Fruit fly (Drosophila melanogaster) Kc167 (cell line): ENCODE measurements around the gene NimA.

Source experiments
- Myc ChIP-seq: fragments of >200 bp; optimal IDR thresholded peaks from 2 replicates; lab custom pipeline; 2017; ENCODE audit warnings: missing external identifiers
- Sin3A ChIP-seq: fragments of >200 bp; optimal IDR thresholded peaks from 2 replicates; lab custom pipeline; 2018; ENCODE audit warnings: missing external identifiers
- h ChIP-seq: fragments of >200 bp; optimal IDR thresholded peaks from 3 replicates; lab custom pipeline; 2018; ENCODE audit warnings: missing external identifiers
- insv ChIP-seq: fragments of >200 bp; optimal IDR thresholded peaks from 3 replicates; lab custom pipeline; 2018; ENCODE audit warnings: missing external identifiers
- psq ChIP-seq: fragments of >200 bp; optimal IDR thresholded peaks from 2 replicates; lab custom pipeline; 2017; ENCODE audit warnings: missing external identifiers
- ttk ChIP-seq: sonication (Bioruptor generic); optimal IDR thresholded peaks from 2 replicates; lab custom pipeline; 2017; ENCODE audit warnings: missing external identifiers

Gene NimA

dm6 chr2L:13960399-13960798 lies 3.1 kb downstream of the NimA start:
- TF ChIP-seq insv (lab: Kevin White, UChicago): no peak
- TF ChIP-seq h (lab: Kevin White, UChicago): no peak
- no peak for TF ChIP-seq Myc
- no peak for TF ChIP-seq Sin3A (lab: Kevin White, UChicago)
- TF ChIP-seq ttk (lab: Kevin White, UChicago): no peak
- no peak for TF ChIP-seq psq (lab: Kevin White, UChicago)

DNA sequence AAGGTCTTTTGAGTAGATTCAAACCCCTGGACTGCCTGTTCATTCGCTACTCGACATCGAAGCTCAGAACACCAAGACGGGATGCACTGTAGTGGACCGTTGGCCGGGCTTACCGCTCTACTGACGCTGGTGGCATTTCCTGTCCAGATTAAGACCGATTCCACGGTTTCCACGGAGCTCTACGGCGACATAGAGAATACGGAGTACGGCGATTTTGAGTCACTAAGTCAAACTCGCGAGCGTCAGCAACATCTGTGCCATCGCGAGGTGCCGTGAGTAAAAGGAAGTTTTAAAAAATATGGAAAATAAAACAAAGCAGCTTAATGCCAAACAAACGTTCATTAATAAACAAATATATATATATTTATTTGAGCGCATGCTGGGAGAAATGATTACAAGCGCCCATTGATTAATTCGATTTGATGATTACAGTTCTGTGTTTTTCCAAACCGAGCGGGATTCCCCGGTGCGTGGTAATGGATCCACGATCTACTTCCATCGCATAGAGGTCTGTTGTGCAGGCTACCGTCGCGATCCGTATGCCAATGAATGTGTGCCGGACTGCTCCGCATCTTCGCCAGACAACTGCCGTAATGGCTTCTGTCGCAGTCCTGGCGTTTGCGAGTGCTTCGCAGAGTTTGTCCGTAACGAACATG lies 6.3 kb downstream of the NimA start, which contains the start of gene NimB1:
Gene NimB1 (plus strand): TSS at position 41 of the 656 bp plus-strand sequence.
- TF ChIP-seq psq (lab: Kevin White, UChicago): no peak
- TF ChIP-seq Sin3A (lab: Kevin White, UChicago): no peak
- no peak for TF ChIP-seq h (lab: Kevin White, UChicago)
- no peak for TF ChIP-seq Myc
- no peak for TF ChIP-seq insv (lab: Kevin White, UChicago)
- TF ChIP-seq ttk (lab: Kevin White, UChicago): no peak

DNA sequence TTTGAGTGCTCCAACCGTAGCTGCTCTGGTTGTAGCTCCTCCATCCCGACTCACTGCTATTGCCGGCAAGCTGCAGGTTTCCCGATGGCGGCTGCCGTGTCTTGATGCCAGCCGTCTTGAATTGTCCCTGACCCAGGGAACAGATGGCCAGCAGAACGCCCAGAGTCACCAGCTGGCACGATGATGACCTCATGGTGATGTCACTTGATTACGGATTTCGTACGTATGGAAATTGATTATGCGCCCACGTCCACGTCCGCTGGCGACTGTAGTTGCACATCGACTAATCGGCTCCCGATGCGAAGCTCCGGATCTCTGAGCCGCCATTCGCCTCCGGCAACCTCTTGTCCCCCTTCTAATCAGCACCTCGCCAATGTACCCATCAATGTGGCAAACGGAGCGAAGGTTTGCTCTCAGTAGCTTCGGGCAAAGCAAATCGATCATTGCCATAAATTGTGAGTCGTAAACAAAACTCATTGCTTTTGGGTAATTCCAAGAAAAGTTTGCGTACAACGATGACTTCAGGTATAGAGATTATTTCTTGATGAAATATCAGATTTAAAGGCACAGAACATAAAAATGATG lies 9.5 kb downstream of the NimA start, which contains the start of gene NimB2:
Gene NimB2 (minus strand): TSS at position 287 of the 585 bp plus-strand sequence.
- TF ChIP-seq h (lab: Kevin White, UChicago): no peak
- TF ChIP-seq psq (lab: Kevin White, UChicago): no peak
- TF ChIP-seq Sin3A (lab: Kevin White, UChicago): no peak
- TF ChIP-seq insv (lab: Kevin White, UChicago): no peak
- TF ChIP-seq Myc: no peak

DNA sequence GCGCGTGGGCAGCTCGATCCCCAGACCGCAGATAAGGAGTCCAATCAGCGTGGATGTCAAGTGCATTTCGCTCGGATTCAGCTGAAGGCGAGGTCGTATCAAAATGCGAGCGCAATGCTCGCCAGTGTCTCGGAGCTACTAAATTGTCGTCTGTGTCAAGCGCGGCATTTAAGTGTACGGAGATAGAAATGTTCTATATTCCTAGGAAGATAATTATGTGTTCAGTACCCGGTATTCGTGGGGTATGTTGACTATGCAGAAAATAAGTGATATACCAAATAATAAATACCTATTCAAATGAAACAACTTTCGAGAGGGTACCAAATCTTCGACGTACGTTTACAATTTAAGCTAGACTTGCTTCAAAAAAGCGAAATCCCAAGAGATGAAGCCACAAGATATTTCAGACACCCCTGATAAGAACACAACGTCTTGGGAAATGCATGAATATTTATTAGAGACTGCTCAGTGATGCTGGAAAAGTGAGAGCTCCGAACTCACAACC lies 10.6 kb downstream of the NimA start, which contains the start of gene NimB3:
Gene NimB3 (minus strand): TSS at position 140 of the 505 bp plus-strand sequence.
- TF ChIP-seq ttk (lab: Kevin White, UChicago) (no peak), insv (lab: Kevin White, UChicago) (no peak), Myc (no peak)

DNA sequence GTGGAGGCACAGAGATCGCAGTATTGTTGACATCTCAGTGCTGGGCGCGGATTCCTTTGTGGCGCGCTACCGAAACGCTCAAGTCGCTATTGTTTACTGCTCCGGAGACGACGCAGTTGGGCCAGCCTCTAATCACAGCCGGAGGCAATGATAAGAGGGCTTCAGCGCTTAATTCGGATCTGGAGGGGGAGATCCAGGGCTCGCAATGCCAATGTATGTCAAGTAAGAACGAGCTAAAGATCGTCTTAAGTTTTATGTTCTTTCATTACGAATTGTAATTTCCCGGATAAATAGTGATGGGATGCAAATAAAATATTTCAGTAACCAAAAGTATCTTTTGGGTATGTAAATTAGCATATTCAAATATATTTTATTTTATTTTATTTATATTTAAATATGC lies 12.5 kb downstream of the NimA start, which contains the start of the genes NimB4 and NimB5:
Gene NimB4 (minus strand): TSS at position 101 of the 400 bp plus-strand sequence.
Gene NimB5 (plus strand): TSS at position 302 of the 400 bp plus-strand sequence.
- TF ChIP-seq insv (lab: Kevin White, UChicago): no peak
- TF ChIP-seq psq (lab: Kevin White, UChicago): no peak
- TF ChIP-seq h (lab: Kevin White, UChicago): no peak
- TF ChIP-seq Sin3A (lab: Kevin White, UChicago): no peak
- TF ChIP-seq ttk (lab: Kevin White, UChicago): no peak
- TF ChIP-seq Myc: no peak

dm6 chr2L:13972847-13973246 lies 15.5 kb downstream of the NimA start, which contains the start of gene He:
He (minus strand) TSS chr2L:13972947.
- TF ChIP-seq ttk (lab: Kevin White, UChicago): no peak
- no peak for TF ChIP-seq insv (lab: Kevin White, UChicago)
- TF ChIP-seq psq (lab: Kevin White, UChicago): no peak

DNA sequence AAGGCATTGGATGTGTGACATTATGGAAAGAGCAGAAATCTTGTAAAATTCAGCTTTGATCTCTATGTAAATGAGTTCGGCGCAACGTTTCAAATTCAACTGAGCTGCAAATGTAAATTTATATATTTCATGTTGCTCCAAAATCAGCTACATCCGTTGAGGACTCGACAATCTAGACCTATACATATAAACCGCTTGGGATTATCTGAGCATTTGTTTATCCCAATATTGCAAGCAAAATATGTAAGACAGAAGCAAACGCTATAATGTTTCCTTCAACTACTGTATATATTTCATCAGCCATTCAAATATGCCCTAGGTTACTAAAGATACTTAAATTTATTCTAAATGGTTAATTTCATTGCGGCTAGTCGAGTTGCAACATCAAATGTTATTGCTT lies 19.3 kb downstream of the NimA start, which contains the start of gene NimC1:
Gene NimC1 (minus strand): TSS at position 101 of the 400 bp plus-strand sequence.
- TF ChIP-seq Sin3A (lab: Kevin White, UChicago) (no peak), Myc (no peak), h (lab: Kevin White, UChicago) (no peak), insv (lab: Kevin White, UChicago) (no peak), psq (lab: Kevin White, UChicago) (no peak), ttk (lab: Kevin White, UChicago) (no peak)

- no peak for TF ChIP-seq Myc
- TF ChIP-seq h (lab: Kevin White, UChicago): no peak
- TF ChIP-seq Sin3A (lab: Kevin White, UChicago): no peak
- TF ChIP-seq psq (lab: Kevin White, UChicago): no peak
- no peak for TF ChIP-seq ttk (lab: Kevin White, UChicago)
- TF ChIP-seq insv (lab: Kevin White, UChicago): no peak
Observed at dm6 chr2L:13977073-13977472, 19.7 kb downstream of the NimA start, which contains the start of gene Cyp28a5. Cyp28a5 (plus strand) TSS chr2L:13977302.

DNA sequence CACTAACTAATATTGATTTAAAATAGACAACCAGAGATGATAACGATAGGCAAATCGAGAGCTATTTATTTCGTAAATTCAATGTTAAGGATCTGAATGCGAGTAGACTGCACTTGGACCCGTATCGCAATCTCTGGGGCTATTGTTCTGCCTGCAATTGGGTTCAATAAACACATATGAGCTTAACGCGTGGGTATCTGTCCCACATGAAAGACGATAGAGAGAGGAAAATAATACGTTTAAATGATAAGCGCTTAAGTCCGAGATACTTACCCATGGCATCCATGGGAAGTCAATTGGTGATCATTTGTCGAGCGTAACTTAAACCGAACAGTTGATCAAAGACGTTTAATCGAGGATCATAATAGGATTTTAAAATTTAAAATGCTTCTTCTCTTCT lies 22.5 kb downstream of the NimA start, which contains the start of gene NimC2:
Gene NimC2 (plus strand): TSS at position 301 of the 400 bp plus-strand sequence.
- TF ChIP-seq insv (lab: Kevin White, UChicago) (no peak), psq (lab: Kevin White, UChicago) (no peak), h (lab: Kevin White, UChicago) (no peak), Sin3A (lab: Kevin White, UChicago) (no peak), ttk (lab: Kevin White, UChicago) (no peak), Myc (no peak)

dm6 chr2L:13998952-13999351 lies 41.6 kb downstream of the NimA start:
- no peak for TF ChIP-seq insv (lab: Kevin White, UChicago)
- TF ChIP-seq ttk (lab: Kevin White, UChicago): no peak
- no peak for TF ChIP-seq psq (lab: Kevin White, UChicago)
- TF ChIP-seq Sin3A (lab: Kevin White, UChicago): no peak

DNA sequence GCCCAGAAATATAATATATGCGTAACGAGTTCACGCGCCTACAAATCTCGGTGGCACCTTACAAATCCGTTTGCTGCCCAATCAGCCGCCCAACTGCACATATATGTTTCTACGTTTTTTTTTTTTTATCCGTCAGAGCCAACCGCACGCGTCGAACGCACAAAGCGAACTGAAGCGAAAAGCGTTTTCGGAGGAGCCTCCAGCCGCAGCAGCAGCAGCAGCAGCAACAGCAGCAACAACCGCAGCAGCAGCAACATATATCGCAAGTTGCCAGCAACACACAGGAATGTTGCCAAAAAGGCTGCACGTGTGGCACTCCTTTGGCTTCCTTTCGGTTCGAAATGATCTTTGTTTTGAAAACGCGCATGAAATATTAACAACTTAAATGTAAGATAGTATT lies 43.7 kb downstream of the NimA start, which contains the start of gene rk:
Gene rk (minus strand): TSS at position 171 of the 400 bp plus-strand sequence.
- no peak for TF ChIP-seq Sin3A (lab: Kevin White, UChicago)
- no peak for TF ChIP-seq Myc
- no peak for TF ChIP-seq insv (lab: Kevin White, UChicago)
- no peak for TF ChIP-seq h (lab: Kevin White, UChicago)
- TF ChIP-seq psq (lab: Kevin White, UChicago): no peak
- no peak for TF ChIP-seq ttk (lab: Kevin White, UChicago)
